Fruit fly (Drosophila melanogaster): ENCODE measurements around the gene PK2-R1.

PK2-R1 gene

dm6 chr3R:13356960-13357359 is 18.8 kb downstream of the PK2-R1 start:
- TF ChIP-seq CG8159 (tag; optimal IDR thresholded peaks at IDR 0.05) (no peak), Pif1B (GFP tag; optimal IDR thresholded peaks at IDR 0.05) (no peak), CG9948 (tag; optimal IDR thresholded peaks at IDR 0.05) (no peak), CG12605 (GFP tag; IDR thresholded peaks at IDR 0.05) (no peak), CG13204 (GFP tag; optimal IDR thresholded peaks at IDR 0.05) (no peak), CG8301 (tag; optimal IDR thresholded peaks at IDR 0.05) (no peak), CG32121 (GFP tag; IDR thresholded peaks at IDR 0.05) (no peak), CG17806 (tag; optimal IDR thresholded peaks at IDR 0.05) (no peak), D1 (tag; optimal IDR thresholded peaks at IDR 0.05) (no peak), gl (tag; optimal IDR thresholded peaks at IDR 0.05) (no peak), CG10348 (GFP tag; IDR thresholded peaks at IDR 0.05) (no peak), Ets98B (GFP tag; IDR thresholded peaks at IDR 0.05) (no peak), Pif1A (GFP tag; optimal IDR thresholded peaks at IDR 0.05) (no peak), Snoo (tag; optimal IDR thresholded peaks at IDR 0.05) (no peak)

dm6 chr3R:13360108-13360507 is 22.0 kb downstream of the PK2-R1 start:
- TF ChIP-seq D1 (tag; optimal IDR thresholded peaks at IDR 0.05) (peak; percentile 18), CG13204 (GFP tag; optimal IDR thresholded peaks at IDR 0.05) (no peak), CG15710 (tag; optimal IDR thresholded peaks at IDR 0.05) (no peak), fd96Ca (GFP tag; IDR thresholded peaks at IDR 0.05) (no peak), CG4496 (GFP tag; IDR thresholded peaks at IDR 0.05) (peak; percentile 78), CG34367 (tag; optimal IDR thresholded peaks at IDR 0.05) (no peak), Pif1B (GFP tag; optimal IDR thresholded peaks at IDR 0.05) (no peak), CG8159 (tag; optimal IDR thresholded peaks at IDR 0.05) (no peak), CG12605 (GFP tag; IDR thresholded peaks at IDR 0.05) (no peak), CG10348 (GFP tag; IDR thresholded peaks at IDR 0.05) (no peak), Snoo (tag; optimal IDR thresholded peaks at IDR 0.05) (no peak), CG9948 (tag; optimal IDR thresholded peaks at IDR 0.05) (no peak), rn (GFP tag; IDR thresholded peaks at IDR 0.05) (no peak), CG14655 (GFP tag; optimal IDR thresholded peaks at IDR 0.05) (no peak), Pif1A (GFP tag; optimal IDR thresholded peaks at IDR 0.05) (peak; percentile 30), gl (tag; optimal IDR thresholded peaks at IDR 0.05) (no peak), CG17806 (tag; optimal IDR thresholded peaks at IDR 0.05) (no peak), CG32121 (GFP tag; IDR thresholded peaks at IDR 0.05) (no peak), Ets98B (GFP tag; IDR thresholded peaks at IDR 0.05) (no peak), CG8301 (tag; optimal IDR thresholded peaks at IDR 0.05) (no peak), EcR (GFP tag; optimal IDR thresholded peaks at IDR 0.05) (no peak)

- no peak for TF ChIP-seq rn (GFP tag; IDR thresholded peaks at IDR 0.05)
- no peak for TF ChIP-seq CG32121 (GFP tag; IDR thresholded peaks at IDR 0.05)
- no peak for TF ChIP-seq Snoo (tag; optimal IDR thresholded peaks at IDR 0.05)
- no peak for TF ChIP-seq CG14655 (GFP tag; optimal IDR thresholded peaks at IDR 0.05)
- TF ChIP-seq CG17806 (tag; optimal IDR thresholded peaks at IDR 0.05): no peak
- TF ChIP-seq CG8159 (tag; optimal IDR thresholded peaks at IDR 0.05): no peak
- no peak for TF ChIP-seq CG13204 (GFP tag; optimal IDR thresholded peaks at IDR 0.05)
- no peak for TF ChIP-seq Ets98B (GFP tag; IDR thresholded peaks at IDR 0.05)
- no peak for TF ChIP-seq EcR (GFP tag; optimal IDR thresholded peaks at IDR 0.05)
- no peak for TF ChIP-seq D1 (tag; optimal IDR thresholded peaks at IDR 0.05)
These were observed 25.3 kb downstream of the PK2-R1 start for dm6 chr3R:13363347-13363994.

- TF ChIP-seq CG17806 (tag; optimal IDR thresholded peaks at IDR 0.05) (peak; percentile 96), Pif1B (GFP tag; optimal IDR thresholded peaks at IDR 0.05) (peak; percentile 93), CG14655 (GFP tag; optimal IDR thresholded peaks at IDR 0.05) (peak; percentile 98), D1 (tag; optimal IDR thresholded peaks at IDR 0.05) (peak; percentile 98), CG9948 (tag; optimal IDR thresholded peaks at IDR 0.05) (peak; percentile 94), CG8301 (tag; optimal IDR thresholded peaks at IDR 0.05) (peak; percentile 98), CG4496 (GFP tag; IDR thresholded peaks at IDR 0.05) (peak; percentile 91), Pif1A (GFP tag; optimal IDR thresholded peaks at IDR 0.05) (peak; percentile 94), CG15710 (tag; optimal IDR thresholded peaks at IDR 0.05) (peak; percentile 95), rn (GFP tag; IDR thresholded peaks at IDR 0.05) (peak; percentile 85), CG34367 (tag; optimal IDR thresholded peaks at IDR 0.05) (peak; percentile 89), Snoo (tag; optimal IDR thresholded peaks at IDR 0.05) (peak; percentile 97), CG13204 (GFP tag; optimal IDR thresholded peaks at IDR 0.05) (peak; percentile 94), Ets98B (GFP tag; IDR thresholded peaks at IDR 0.05) (peak; percentile 90), CG32121 (GFP tag; IDR thresholded peaks at IDR 0.05) (peak; percentile 94), CG8159 (tag; optimal IDR thresholded peaks at IDR 0.05) (peak; percentile 98), CG12605 (GFP tag; IDR thresholded peaks at IDR 0.05) (peak; percentile 85), fd96Ca (GFP tag; IDR thresholded peaks at IDR 0.05) (peak; percentile 83), CG10348 (GFP tag; IDR thresholded peaks at IDR 0.05) (peak; percentile 56; the same call in 1 of the 2 replicates), gl (tag; optimal IDR thresholded peaks at IDR 0.05) (peak; percentile 51), EcR (GFP tag; optimal IDR thresholded peaks at IDR 0.05) (peak; percentile 39)
These were observed 26.3 kb downstream of the PK2-R1 start, which contains the start of gene Dic1 for dm6 chr3R:13364175-13365174. Dic1 (plus strand) TSS chr3R:13364938.
